Worm (Caenorhabditis elegans) whole organism, L3 larva: ENCODE results near the gene T09A12.1.

Source experiments
- ZK546.5 ChIP-seq: sonication (generic microtip); optimal IDR thresholded peaks from 2 replicates; lab custom pipeline; 2017; ENCODE audit warnings: missing biosample characterization, missing genetic modification characterization
- aly-2 ChIP-seq: fragments of 150-350 bp; optimal IDR thresholded peaks from 2 replicates; lab custom pipeline; 2014; ENCODE audit warnings: missing biosample characterization, missing genetic modification characterization
- ceh-28 ChIP-seq: fragments of 150-350 bp; optimal IDR thresholded peaks from 2 replicates; lab custom pipeline; 2014; ENCODE audit warnings: missing biosample characterization, missing genetic modification reagents, missing genetic modification characterization
- ceh-82 ChIP-seq: fragments of 150-350 bp; optimal IDR thresholded peaks from 2 replicates; lab custom pipeline; 2014; ENCODE audit warnings: missing biosample characterization, missing genetic modification characterization
- daf-12 ChIP-seq: fragments of 150-350 bp; optimal IDR thresholded peaks from 2 replicates; lab custom pipeline; 2014; ENCODE audit warnings: missing biosample characterization, missing genetic modification reagents, missing genetic modification characterization
- egl-27 ChIP-seq: sonication (generic microtip); optimal IDR thresholded peaks from 4 replicates; lab custom pipeline; 2017; ENCODE audit warnings: missing biosample characterization, missing genetic modification reagents, missing genetic modification characterization
- egl-5 ChIP-seq: fragments of 150-350 bp; optimal IDR thresholded peaks from 2 replicates; lab custom pipeline; 2017; ENCODE audit warnings: missing biosample characterization, missing genetic modification reagents, missing genetic modification characterization, inconsistent platforms
- elt-1 ChIP-seq: fragments of 150-350 bp; optimal IDR thresholded peaks from 2 replicates; lab custom pipeline; 2014; ENCODE audit warnings: missing biosample characterization, missing genetic modification characterization
- elt-2 ChIP-seq: sonication (generic microtip); optimal IDR thresholded peaks from 2 replicates; lab custom pipeline; 2016; ENCODE audit warnings: missing genetic modification reagents, mild to moderate bottlenecking, missing genetic modification characterization, missing compliant biosample characterization
- fkh-10 ChIP-seq: sonication (generic microtip); optimal IDR thresholded peaks from 2 replicates; lab custom pipeline; 2017; ENCODE audit warnings: missing biosample characterization, missing genetic modification reagents, missing genetic modification characterization
- fkh-2 ChIP-seq: fragments of 150-350 bp; optimal IDR thresholded peaks from 2 replicates; lab custom pipeline; 2014; ENCODE audit warnings: missing biosample characterization, missing genetic modification reagents, missing genetic modification characterization
- hmg-11 ChIP-seq: sonication (generic microtip); optimal IDR thresholded peaks from 2 replicates; lab custom pipeline; 2016; ENCODE audit warnings: missing genetic modification characterization, missing compliant biosample characterization
- jun-1 ChIP-seq: fragments of 150-350 bp; optimal IDR thresholded peaks from 2 replicates; lab custom pipeline; 2014; ENCODE audit warnings: missing biosample characterization, missing genetic modification reagents, missing genetic modification characterization
- lin-39 ChIP-seq: fragments of 150-350 bp; optimal IDR thresholded peaks from 2 replicates; lab custom pipeline; 2018; ENCODE audit warnings: missing biosample characterization, missing genetic modification reagents, missing genetic modification characterization
- mdl-1 ChIP-seq: fragments of 150-350 bp; optimal IDR thresholded peaks from 2 replicates; lab custom pipeline; 2014; ENCODE audit warnings: missing biosample characterization, missing genetic modification characterization
- mml-1 ChIP-seq: fragments of 150-350 bp; sonication (generic microtip); optimal IDR thresholded peaks from 3 replicates; lab custom pipeline; 2014; ENCODE audit warnings: missing biosample characterization, missing genetic modification characterization
- nfya-1 ChIP-seq: sonication (generic microtip); optimal IDR thresholded peaks from 2 replicates; lab custom pipeline; 2017; ENCODE audit warnings: missing genetic modification characterization, mild to moderate bottlenecking, missing compliant biosample characterization, antibody characterized with exemption, moderate library complexity; ENCODE audit not compliant: insufficient read depth
- nhr-12 ChIP-seq: fragments of 150-350 bp; optimal IDR thresholded peaks from 2 replicates; lab custom pipeline; 2014; ENCODE audit warnings: missing biosample characterization, missing genetic modification characterization
- nhr-23 ChIP-seq: fragments of 150-350 bp; optimal IDR thresholded peaks from 2 replicates; lab custom pipeline; 2014; ENCODE audit warnings: missing biosample characterization, missing genetic modification reagents, missing genetic modification characterization
- nhr-28 ChIP-seq: fragments of 150-350 bp; optimal IDR thresholded peaks from 2 replicates; lab custom pipeline; 2014; ENCODE audit warnings: missing biosample characterization, missing genetic modification characterization
- nhr-43 ChIP-seq: sonication (generic microtip); optimal IDR thresholded peaks from 2 replicates; lab custom pipeline; 2016; ENCODE audit warnings: mild to moderate bottlenecking, missing genetic modification characterization, missing compliant biosample characterization; ENCODE audit not compliant: poor library complexity, severe bottlenecking
- nhr-76 ChIP-seq: fragments of 150-350 bp; sonication (generic microtip); optimal IDR thresholded peaks from 5 replicates; lab custom pipeline; 2014; ENCODE audit warnings: missing biosample characterization, missing genetic modification characterization
- nhr-77 ChIP-seq: fragments of 150-350 bp; optimal IDR thresholded peaks from 2 replicates; lab custom pipeline; 2014; ENCODE audit warnings: missing biosample characterization, missing genetic modification characterization
- pha-4 ChIP-seq: fragments of 150-350 bp; optimal IDR thresholded peaks from 2 replicates; lab custom pipeline; 2014; ENCODE audit warnings: missing biosample characterization, missing genetic modification reagents, missing genetic modification characterization
- pqm-1 ChIP-seq: fragments of 150-350 bp; optimal IDR thresholded peaks from 2 replicates; lab custom pipeline; 2017; ENCODE audit warnings: missing biosample characterization, missing genetic modification characterization, inconsistent platforms
- sea-2 ChIP-seq: fragments of 150-350 bp; sonication (generic microtip); optimal IDR thresholded peaks from 4 replicates; lab custom pipeline; 2014; ENCODE audit warnings: missing biosample characterization, missing genetic modification reagents, missing genetic modification characterization
- skn-1 ChIP-seq: fragments of 150-350 bp; optimal IDR thresholded peaks from 2 replicates; lab custom pipeline; 2014; ENCODE audit warnings: missing biosample characterization, missing genetic modification characterization
- tbx-2 ChIP-seq: sonication (generic microtip); optimal IDR thresholded peaks from 2 replicates; lab custom pipeline; 2016; ENCODE audit warnings: mild to moderate bottlenecking, missing genetic modification characterization, missing compliant biosample characterization
- unc-62 ChIP-seq: fragments of 150-350 bp; sonication (generic microtip); optimal IDR thresholded peaks from 4 replicates; lab custom pipeline; 2014; ENCODE audit warnings: missing biosample characterization, missing genetic modification reagents, missing genetic modification characterization
- zag-1 ChIP-seq: fragments of 150-350 bp; optimal IDR thresholded peaks from 2 replicates; lab custom pipeline; 2014; ENCODE audit warnings: missing biosample characterization, missing genetic modification characterization
- ztf-4 ChIP-seq: fragments of 150-350 bp; optimal IDR thresholded peaks from 2 replicates; lab custom pipeline; 2014; ENCODE audit warnings: missing biosample characterization, missing genetic modification characterization

The T09A12.1 gene

DNA sequence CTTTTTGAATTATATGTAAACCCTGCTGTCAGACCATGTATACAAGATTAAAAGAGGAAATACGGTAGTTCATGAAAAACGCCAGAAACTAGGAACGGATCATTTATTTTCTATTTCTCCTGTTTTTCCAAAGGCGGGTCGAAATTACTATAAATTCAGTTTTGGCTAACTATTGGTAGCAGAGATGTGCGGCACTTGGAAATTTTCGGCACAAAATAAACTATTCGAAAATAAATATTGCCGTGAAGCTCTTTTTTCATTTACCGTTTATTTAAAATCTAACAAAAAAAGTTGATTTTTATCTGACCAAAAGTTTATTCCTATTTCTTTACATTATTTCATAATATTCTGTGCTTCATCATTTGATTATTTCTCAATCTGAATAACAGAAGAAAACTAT lies at the start of gene T09A12.1:
TSS of gene T09A12.1 (plus strand) at position 301 of the 400 bp plus-strand sequence.
- TF ChIP-seq aly-2 (tag; lab: Kevin White, UChicago) (no peak), nhr-76 (tag; lab: Kevin White, UChicago) (no peak), mml-1 (tag; lab: Kevin White, UChicago) (no peak), ztf-4 (tag; lab: Kevin White, UChicago) (no peak), nhr-43 (tag; lab: Kevin White, UChicago) (no peak), fkh-2 (no peak), mdl-1 (tag; lab: Kevin White, UChicago) (no peak)

ce11 chrIV:8198851-8199250 lies 45.4 kb upstream of the T09A12.1 start, which contains the start of gene wsp-1:
Gene wsp-1, minus strand, starts transcription at chrIV:8198951.
- TF ChIP-seq nhr-23 (no peak), nhr-28 (tag; lab: Kevin White, UChicago) (no peak), fkh-10 (GFP tag; lab: Kevin White, UChicago) (no peak)

ce11 chrIV:8199274-8199673 lies 44.9 kb upstream of the T09A12.1 start:
- TF ChIP-seq skn-1 (tag; lab: Kevin White, UChicago) (no peak), fkh-10 (GFP tag; lab: Kevin White, UChicago) (no peak), ZK546.5 (tag; lab: Kevin White, UChicago) (no peak), daf-12 (tag; lab: Kevin White, UChicago) (no peak), mdl-1 (tag; lab: Kevin White, UChicago) (no peak), sea-2 (GFP tag; lab: Kevin White, UChicago) (no peak), elt-1 (tag; lab: Kevin White, UChicago) (no peak), egl-5 (tag; lab: Kevin White, UChicago) (no peak), unc-62 (no peak), nhr-12 (tag; lab: Kevin White, UChicago) (no peak), hmg-11 (tag; lab: Kevin White, UChicago) (no peak), nhr-77 (tag; lab: Kevin White, UChicago) (no peak), egl-27 (no peak), ceh-82 (tag; lab: Kevin White, UChicago) (no peak), nfya-1 (tag; lab: Kevin White, UChicago) (no peak), pqm-1 (no peak), jun-1 (tag; lab: Kevin White, UChicago) (no peak), zag-1 (tag; lab: Kevin White, UChicago) (no peak)

ce11 chrIV:8199824-8200223 lies 44.4 kb upstream of the T09A12.1 start:
- peak; percentile 77 for TF ChIP-seq elt-2
- TF ChIP-seq lin-39 (tag; lab: Kevin White, UChicago): no peak
- peak; percentile 66 for TF ChIP-seq pha-4 (tag; lab: Kevin White, UChicago)
- TF ChIP-seq ceh-28: no peak
- peak; percentile 27 for TF ChIP-seq skn-1 (tag; lab: Kevin White, UChicago)
- peak; percentile 18 for TF ChIP-seq pqm-1

DNA sequence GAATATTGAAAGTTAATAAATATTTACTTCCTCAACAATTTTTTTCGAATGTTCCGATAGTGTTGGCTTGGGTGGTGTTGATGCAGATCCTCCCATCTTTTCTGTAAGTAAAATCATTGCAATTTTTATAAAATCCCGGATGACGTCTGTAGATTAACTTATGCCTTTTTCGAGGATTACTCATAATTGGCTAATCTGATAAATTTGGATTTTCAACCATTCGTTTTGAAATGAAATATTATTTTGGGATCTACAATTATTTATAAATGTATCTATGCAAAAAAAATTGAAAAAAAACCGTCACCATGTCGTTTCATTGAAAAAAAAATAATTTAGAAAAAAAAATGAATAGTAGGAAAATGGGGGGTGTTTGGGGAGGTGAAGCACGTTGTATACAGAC lies 43.1 kb upstream of the T09A12.1 start, which contains the start of gene glrx-22:
TSS of gene glrx-22 (minus strand) at position 101 of the 400 bp plus-strand sequence.
- no peak for TF ChIP-seq zag-1 (tag; lab: Kevin White, UChicago)
- TF ChIP-seq tbx-2 (tag; lab: Kevin White, UChicago): no peak
- TF ChIP-seq nhr-76 (tag; lab: Kevin White, UChicago): no peak
- no peak for TF ChIP-seq nhr-28 (tag; lab: Kevin White, UChicago)
- TF ChIP-seq unc-62: no peak

ce11 chrIV:8203555-8203954 lies 40.7 kb upstream of the T09A12.1 start:
- no peak for TF ChIP-seq nhr-12 (tag; lab: Kevin White, UChicago)
- no peak for TF ChIP-seq nhr-23
- TF ChIP-seq skn-1 (tag; lab: Kevin White, UChicago): no peak
- no peak for TF ChIP-seq nhr-76 (tag; lab: Kevin White, UChicago)
- TF ChIP-seq, all 47 proteins: peak for 0
